Fruit fly (Drosophila melanogaster): ENCODE data around the gene DIP-beta.

Gene DIP-beta

dm6 chrX:21457632-21458031 lies at the start of gene DIP-beta:
Gene DIP-beta (minus strand): TSS chrX:21457738.
- TF ChIP-seq usp (GFP tag; optimal IDR thresholded peaks at IDR 0.05) (no peak), CG8478 (optimal IDR thresholded peaks at IDR 0.05) (no peak), Dll (optimal IDR thresholded peaks at IDR 0.05) (no peak), psq (optimal IDR thresholded peaks at IDR 0.05) (no peak), EcR (GFP tag; optimal IDR thresholded peaks at IDR 0.05) (no peak), pan (optimal IDR thresholded peaks at IDR 0.05) (no peak)

DNA sequence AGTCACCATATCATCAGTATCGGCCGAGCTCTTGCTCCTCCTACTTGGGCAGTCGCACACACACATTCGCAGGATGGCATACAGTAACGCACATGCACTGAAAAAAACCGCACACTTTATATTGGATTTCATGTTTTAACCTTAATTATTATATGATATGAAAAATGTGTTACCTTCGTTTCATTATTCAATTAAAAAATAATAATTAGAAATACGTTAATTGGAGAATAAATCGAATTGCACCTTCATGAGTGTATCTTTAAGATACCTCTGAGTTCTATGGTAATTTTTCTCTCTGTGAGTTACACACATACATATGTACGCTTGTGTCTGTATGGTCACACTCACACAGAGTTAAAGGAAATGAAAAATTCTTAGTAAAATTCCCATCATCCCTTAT lies 39.5 kb upstream of the DIP-beta start:
- no peak for TF ChIP-seq Dll (optimal IDR thresholded peaks at IDR 0.05)
- no peak for TF ChIP-seq psq (optimal IDR thresholded peaks at IDR 0.05)
- no peak for TF ChIP-seq EcR (GFP tag; optimal IDR thresholded peaks at IDR 0.05)
- TF ChIP-seq usp (GFP tag; optimal IDR thresholded peaks at IDR 0.05): no peak
- TF ChIP-seq CG8478 (optimal IDR thresholded peaks at IDR 0.05): no peak
- no peak for TF ChIP-seq pan (optimal IDR thresholded peaks at IDR 0.05)

dm6 chrX:21478845-21479244 lies 21.3 kb upstream of the DIP-beta start, which contains the start of gene Ir20a:
Gene Ir20a (minus strand): TSS chrX:21478945.
- TF ChIP-seq pan (optimal IDR thresholded peaks at IDR 0.05): no peak
- TF ChIP-seq CG8478 (optimal IDR thresholded peaks at IDR 0.05): no peak
- TF ChIP-seq Dll (optimal IDR thresholded peaks at IDR 0.05): no peak
- TF ChIP-seq usp (GFP tag; optimal IDR thresholded peaks at IDR 0.05): no peak
- no peak for TF ChIP-seq EcR (GFP tag; optimal IDR thresholded peaks at IDR 0.05)
- no peak for TF ChIP-seq psq (optimal IDR thresholded peaks at IDR 0.05)

- TF ChIP-seq EcR (GFP tag; optimal IDR thresholded peaks at IDR 0.05) (no peak), psq (optimal IDR thresholded peaks at IDR 0.05) (no peak), usp (GFP tag; optimal IDR thresholded peaks at IDR 0.05) (no peak), pan (optimal IDR thresholded peaks at IDR 0.05) (no peak), Dll (optimal IDR thresholded peaks at IDR 0.05) (no peak), CG8478 (optimal IDR thresholded peaks at IDR 0.05) (no peak)
Measured at dm6 chrX:21440687-21441086, 16.9 kb downstream of the DIP-beta start.

DNA sequence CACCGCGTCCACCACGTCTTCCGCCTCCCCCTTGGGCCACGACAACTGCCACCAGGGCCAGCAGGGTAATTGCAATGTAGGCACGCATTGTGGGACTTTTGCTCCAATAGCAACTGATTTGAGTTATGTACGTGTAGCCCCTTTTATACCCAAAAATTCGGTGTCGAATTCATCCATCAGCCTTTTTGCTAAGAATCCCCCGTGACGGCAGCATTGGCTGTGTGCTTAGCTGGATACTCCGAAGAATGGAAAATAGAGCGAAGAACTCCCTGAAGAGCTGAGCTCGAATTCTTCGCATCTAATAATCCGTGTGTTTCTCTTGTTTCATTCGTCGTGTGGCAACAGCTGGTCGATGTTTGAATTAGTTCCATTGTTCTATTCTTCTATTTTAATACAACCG lies 28.4 kb downstream of the DIP-beta start, which contains the start of gene CG10918:
TSS of gene CG10918 (minus strand) at position 101 of the 400 bp plus-strand sequence.
- TF ChIP-seq CG8478 (optimal IDR thresholded peaks at IDR 0.05): no peak
- TF ChIP-seq usp (GFP tag; optimal IDR thresholded peaks at IDR 0.05): no peak
- no peak for TF ChIP-seq Dll (optimal IDR thresholded peaks at IDR 0.05)
- TF ChIP-seq pan (optimal IDR thresholded peaks at IDR 0.05): no peak
- no peak for TF ChIP-seq EcR (GFP tag; optimal IDR thresholded peaks at IDR 0.05)
- no peak for TF ChIP-seq psq (optimal IDR thresholded peaks at IDR 0.05)

- TF ChIP-seq EcR (GFP tag; optimal IDR thresholded peaks at IDR 0.05) (no peak), Dll (optimal IDR thresholded peaks at IDR 0.05) (no peak), usp (GFP tag; optimal IDR thresholded peaks at IDR 0.05) (no peak), psq (optimal IDR thresholded peaks at IDR 0.05) (no peak)
Measured at dm6 chrX:21402672-21403071, 54.9 kb downstream of the DIP-beta start, which contains the start of gene whe. Gene whe (minus strand): TSS chrX:21402772.

- TF ChIP-seq EcR (GFP tag; optimal IDR thresholded peaks at IDR 0.05): no peak
Measured at dm6 chrX:21396860-21397459, 60.6 kb downstream of the DIP-beta start, which contains the start of gene lcs. Gene lcs (minus strand): TSS chrX:21397316.

dm6 chrX:21388734-21389133 lies 68.8 kb downstream of the DIP-beta start, which contains the start of gene mst:
Gene mst (plus strand): TSS chrX:21388977.
- TF ChIP-seq Dll (optimal IDR thresholded peaks at IDR 0.05) (no peak), CG8478 (optimal IDR thresholded peaks at IDR 0.05) (no peak), usp (GFP tag; optimal IDR thresholded peaks at IDR 0.05) (no peak), EcR (GFP tag; optimal IDR thresholded peaks at IDR 0.05) (no peak), psq (optimal IDR thresholded peaks at IDR 0.05) (no peak), pan (optimal IDR thresholded peaks at IDR 0.05) (no peak)

- TF ChIP-seq Dll (optimal IDR thresholded peaks at IDR 0.05) (no peak), psq (optimal IDR thresholded peaks at IDR 0.05) (no peak), usp (GFP tag; optimal IDR thresholded peaks at IDR 0.05) (no peak), EcR (GFP tag; optimal IDR thresholded peaks at IDR 0.05) (no peak), pan (optimal IDR thresholded peaks at IDR 0.05) (no peak)
Measured at dm6 chrX:21387695-21388094, 69.8 kb downstream of the DIP-beta start, which contains the start of gene Ddx56. Gene Ddx56 (minus strand): TSS chrX:21387946.

- TF ChIP-seq psq (optimal IDR thresholded peaks at IDR 0.05) (no peak), pan (optimal IDR thresholded peaks at IDR 0.05) (no peak), Dll (optimal IDR thresholded peaks at IDR 0.05) (no peak), EcR (GFP tag; optimal IDR thresholded peaks at IDR 0.05) (no peak), CG8478 (optimal IDR thresholded peaks at IDR 0.05) (no peak)
Measured at dm6 chrX:21378344-21378882, 79.1 kb downstream of the DIP-beta start.

DNA sequence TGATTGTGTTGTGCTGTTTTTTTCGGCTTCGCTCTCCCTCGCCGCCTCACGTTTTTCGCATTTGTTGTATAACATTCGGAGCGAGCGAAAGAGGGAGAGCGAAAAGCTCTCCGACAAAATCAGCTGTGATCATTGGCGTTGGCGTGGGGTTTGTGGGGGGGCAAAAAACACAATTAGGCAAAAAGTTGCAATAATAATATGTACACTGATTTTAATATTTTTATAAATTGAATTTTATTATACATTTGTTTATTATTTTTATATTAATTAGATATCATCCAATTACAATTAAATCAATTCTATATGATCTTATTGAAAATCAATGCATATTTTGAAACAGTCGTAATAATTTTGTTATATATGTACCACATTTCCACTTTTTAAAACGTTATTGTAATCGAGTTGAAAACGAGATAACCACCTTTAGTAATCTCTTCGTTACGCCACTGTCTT lies 81.9 kb downstream of the DIP-beta start:
- TF ChIP-seq EcR (GFP tag; optimal IDR thresholded peaks at IDR 0.05) (no peak), Dll (optimal IDR thresholded peaks at IDR 0.05) (no peak), usp (GFP tag; optimal IDR thresholded peaks at IDR 0.05) (no peak), pan (optimal IDR thresholded peaks at IDR 0.05) (no peak), CG8478 (optimal IDR thresholded peaks at IDR 0.05) (no peak), psq (optimal IDR thresholded peaks at IDR 0.05) (no peak)

dm6 chrX:21373659-21374426 lies 83.7 kb downstream of the DIP-beta start, which contains the start of gene slgA:
Gene slgA (plus strand): TSS chrX:21374002.
- no peak for TF ChIP-seq psq (optimal IDR thresholded peaks at IDR 0.05)
- no peak for TF ChIP-seq pan (optimal IDR thresholded peaks at IDR 0.05)
- TF ChIP-seq Dll (optimal IDR thresholded peaks at IDR 0.05): no peak
- TF ChIP-seq CG8478 (optimal IDR thresholded peaks at IDR 0.05): no peak
- no peak for TF ChIP-seq usp (GFP tag; optimal IDR thresholded peaks at IDR 0.05)
- no peak for TF ChIP-seq EcR (GFP tag; optimal IDR thresholded peaks at IDR 0.05)
